Fruit fly (Drosophila melanogaster) whole organism, embryonic: ENCODE data around the gene CG42538.

Source experiments
- Adf1 ChIP-seq: fragments of 200-800 bp; sonication (Bioruptor generic); IDR thresholded peaks from 2 replicates; pipeline ENCODE4 v1.3.6; 2022; ENCODE audit warnings: missing biosample characterization, missing genetic modification characterization
- Asciz ChIP-seq: fragments of 200-800 bp; sonication (Bioruptor generic); optimal IDR thresholded peaks from 2 replicates; lab custom pipeline; 2017; ENCODE audit warnings: missing biosample characterization, mild to moderate bottlenecking, missing genetic modification characterization, missing genetic modification reagents
- Atf-2 ChIP-seq: fragments of 200-800 bp; sonication (Bioruptor generic); optimal IDR thresholded peaks from 2 replicates; lab custom pipeline; 2016; ENCODE audit warnings: missing biosample characterization, missing genetic modification characterization
- Bdp1 ChIP-seq: fragments of 200-800 bp; sonication (Bioruptor generic); optimal IDR thresholded peaks from 3 replicates; lab custom pipeline; 2016; ENCODE audit warnings: missing biosample characterization, missing genetic modification characterization
- Bgb ChIP-seq: fragments of 200-800 bp; sonication (Bioruptor generic); IDR thresholded peaks from 2 replicates; pipeline ENCODE4 v1.3.6; 2022; ENCODE audit warnings: missing biosample characterization, missing genetic modification characterization; ENCODE audit not compliant: partially characterized antibody
- CG10274 ChIP-seq: fragments of 200-800 bp; sonication (Bioruptor generic); optimal IDR thresholded peaks from 3 replicates; lab custom pipeline; 2017; ENCODE audit warnings: missing biosample characterization, mild to moderate bottlenecking, missing genetic modification characterization
- CG10321 ChIP-seq: fragments of 200-800 bp; sonication (Bioruptor generic); IDR thresholded peaks from 2 replicates; pipeline ENCODE4 v1.3.6; 2022; ENCODE audit warnings: missing biosample characterization, missing genetic modification characterization
- CG11456 ChIP-seq: fragments of 200-800 bp; sonication (Bioruptor generic); IDR thresholded peaks from 3 replicates; pipeline ENCODE4 v1.3.6; 2022; ENCODE audit warnings: missing biosample characterization, missing genetic modification characterization
- CG11696 ChIP-seq: fragments of 200-800 bp; sonication (Bioruptor generic); IDR thresholded peaks from 2 replicates; pipeline ENCODE4 v1.3.6; 2022; ENCODE audit warnings: missing biosample characterization, missing genetic modification characterization
- CG11723 ChIP-seq: fragments of 200-800 bp; sonication (Bioruptor generic); optimal IDR thresholded peaks from 2 replicates; lab custom pipeline; 2017; ENCODE audit warnings: missing biosample characterization, mild to moderate bottlenecking, missing genetic modification characterization
- CG13296 ChIP-seq: fragments of 200-800 bp; sonication (Bioruptor generic); optimal IDR thresholded peaks from 3 replicates; lab custom pipeline; 2018; ENCODE audit warnings: missing biosample characterization, mild to moderate bottlenecking, missing genetic modification characterization
- CG14710 ChIP-seq: fragments of 200-800 bp; sonication (Bioruptor generic); optimal IDR thresholded peaks from 3 replicates; lab custom pipeline; 2019; ENCODE audit warnings: missing biosample characterization, mild to moderate bottlenecking, missing genetic modification characterization, moderate library complexity
- CG14860 ChIP-seq: fragments of 200-800 bp; sonication (Bioruptor generic); IDR thresholded peaks from 3 replicates; pipeline ENCODE4 v1.3.6; 2022; ENCODE audit warnings: missing biosample characterization, missing genetic modification characterization; ENCODE audit not compliant: partially characterized antibody
- CG15269 ChIP-seq: fragments of 200-800 bp; sonication (Bioruptor generic); optimal IDR thresholded peaks from 2 replicates; lab custom pipeline; 2018; ENCODE audit warnings: missing biosample characterization, mild to moderate bottlenecking, missing genetic modification characterization, moderate library complexity
- CG16813 ChIP-seq: fragments of 200-800 bp; sonication (Bioruptor generic); IDR thresholded peaks from 3 replicates; pipeline ENCODE4 v1.3.6; 2022; ENCODE audit warnings: missing biosample characterization, missing genetic modification characterization; ENCODE audit not compliant: partially characterized antibody
- CG17361 ChIP-seq: fragments of 200-800 bp; sonication (Bioruptor generic); IDR thresholded peaks from 3 replicates; pipeline ENCODE4 v1.3.6; 2022; ENCODE audit warnings: missing biosample characterization, missing genetic modification characterization
- CG17568 ChIP-seq: fragments of 200-800 bp; sonication (Bioruptor generic); optimal IDR thresholded peaks from 2 replicates; lab custom pipeline; 2018; ENCODE audit warnings: missing biosample characterization, mild to moderate bottlenecking, missing genetic modification characterization, moderate library complexity
- CG33213 ChIP-seq: fragments of 200-800 bp; sonication (Bioruptor generic); optimal IDR thresholded peaks from 3 replicates; lab custom pipeline; 2016; ENCODE audit warnings: missing biosample characterization, missing genetic modification characterization
- CG3726 ChIP-seq: fragments of 200-800 bp; sonication (Bioruptor generic); IDR thresholded peaks from 3 replicates; pipeline ENCODE4, ENCODE4 v1.3.6; 2022; ENCODE audit warnings: missing biosample characterization, missing genetic modification characterization
- CG5245 ChIP-seq: fragments of 200-800 bp; sonication (Bioruptor generic); optimal IDR thresholded peaks from 3 replicates; lab custom pipeline; 2016; ENCODE audit warnings: missing biosample characterization, missing genetic modification characterization
- CG6254 ChIP-seq: fragments of 200-800 bp; sonication (Bioruptor generic); optimal IDR thresholded peaks from 3 replicates; lab custom pipeline; 2017; ENCODE audit warnings: mild to moderate bottlenecking, missing biosample characterization, missing genetic modification reagents, missing genetic modification characterization
- CG8089 ChIP-seq: fragments of 200-800 bp; sonication (Bioruptor generic); optimal IDR thresholded peaks from 3 replicates; lab custom pipeline; 2016; ENCODE audit warnings: missing biosample characterization, missing genetic modification characterization
- CG8765 ChIP-seq: fragments of 200-800 bp; sonication (Bioruptor generic); IDR thresholded peaks from 2 replicates; pipeline ENCODE4 v1.3.6; 2022; ENCODE audit warnings: missing biosample characterization, missing genetic modification characterization
- CG9797 ChIP-seq: fragments of 200-800 bp; sonication (Bioruptor generic); optimal IDR thresholded peaks from 3 replicates; lab custom pipeline; 2018; ENCODE audit warnings: missing biosample characterization, mild to moderate bottlenecking, missing genetic modification characterization
- CTCF ChIP-seq: fragments of 200-800 bp; sonication (Bioruptor generic); optimal IDR thresholded peaks from 2 replicates; lab custom pipeline; 2017; ENCODE audit warnings: missing biosample characterization, mild to moderate bottlenecking, missing genetic modification characterization, moderate library complexity
- CoRest ChIP-seq: fragments of 200-800 bp; sonication (Bioruptor generic); optimal IDR thresholded peaks from 3 replicates; lab custom pipeline; 2018; ENCODE audit warnings: missing biosample characterization, mild to moderate bottlenecking, missing genetic modification characterization, moderate library complexity
- D19B ChIP-seq: fragments of 200-800 bp; sonication (Bioruptor generic); optimal IDR thresholded peaks from 2 replicates; lab custom pipeline; 2017; ENCODE audit warnings: missing biosample characterization, mild to moderate bottlenecking, missing genetic modification characterization
- Doc2 ChIP-seq: fragments of 200-800 bp; sonication (Bioruptor generic); IDR thresholded peaks from 2 replicates; pipeline ENCODE4 v1.3.6; 2022; ENCODE audit warnings: missing biosample characterization, missing genetic modification characterization
- Drgx ChIP-seq: fragments of 200-800 bp; sonication (Bioruptor generic); IDR thresholded peaks from 2 replicates; pipeline ENCODE4 v1.3.6; 2022; ENCODE audit warnings: missing biosample characterization, missing genetic modification characterization
- HmgD ChIP-seq: fragments of 200-800 bp; sonication (Bioruptor generic); optimal IDR thresholded peaks from 3 replicates; lab custom pipeline; 2016; ENCODE audit warnings: missing biosample characterization, missing genetic modification characterization
- Lim3 ChIP-seq: fragments of 200-800 bp; sonication (Bioruptor generic); IDR thresholded peaks from 2 replicates; pipeline ENCODE4 v1.3.6; 2022; ENCODE audit warnings: missing biosample characterization, missing genetic modification characterization
- Rx ChIP-seq: fragments of 200-800 bp; sonication (Bioruptor generic); IDR thresholded peaks from 2 replicates; pipeline ENCODE4 v1.3.6; 2022; ENCODE audit warnings: missing biosample characterization, missing genetic modification characterization
- Side ChIP-seq: fragments of 200-800 bp; sonication (Bioruptor generic); optimal IDR thresholded peaks from 2 replicates; lab custom pipeline; 2016; ENCODE audit warnings: missing biosample characterization, missing genetic modification characterization
- ab ChIP-seq: fragments of 200-800 bp; sonication (Bioruptor generic); optimal IDR thresholded peaks from 2 replicates; lab custom pipeline; 2016; ENCODE audit warnings: missing biosample characterization, missing genetic modification characterization
- ash1 ChIP-seq: fragments of 200-800 bp; sonication (Bioruptor generic); optimal IDR thresholded peaks from 2 replicates; lab custom pipeline; 2018; ENCODE audit warnings: missing biosample characterization, mild to moderate bottlenecking, missing genetic modification characterization
- cas ChIP-seq: fragments of 200-800 bp; sonication (Bioruptor generic); IDR thresholded peaks from 2 replicates; pipeline ENCODE4 v1.3.6; 2022; ENCODE audit warnings: missing biosample characterization, missing genetic modification characterization
- caup ChIP-seq: fragments of 200-800 bp; sonication (Bioruptor generic); optimal IDR thresholded peaks from 3 replicates; lab custom pipeline; 2017; ENCODE audit warnings: missing biosample characterization, mild to moderate bottlenecking, missing genetic modification characterization, moderate library complexity; ENCODE audit not compliant: severe bottlenecking
- fd3F ChIP-seq: fragments of 200-800 bp; sonication (Bioruptor generic); optimal IDR thresholded peaks from 2 replicates; lab custom pipeline; 2018; ENCODE audit warnings: missing biosample characterization, mild to moderate bottlenecking, missing genetic modification characterization, moderate library complexity
- gsb-n ChIP-seq: fragments of 200-800 bp; sonication (Bioruptor generic); optimal IDR thresholded peaks from 3 replicates; lab custom pipeline; 2018; ENCODE audit warnings: missing biosample characterization, mild to moderate bottlenecking, missing genetic modification characterization
- hb ChIP-seq: fragments of 200-800 bp; sonication (Bioruptor generic); IDR thresholded peaks from 3 replicates; pipeline ENCODE4 v1.3.6; 2022; ENCODE audit warnings: missing biosample characterization, missing genetic modification characterization; ENCODE audit not compliant: partially characterized antibody
- her ChIP-seq: fragments of 200-800 bp; sonication (Bioruptor generic); optimal IDR thresholded peaks from 2 replicates; lab custom pipeline; 2016; ENCODE audit warnings: missing biosample characterization, missing genetic modification characterization
- luna ChIP-seq: fragments of 200-800 bp; sonication (Bioruptor generic); optimal IDR thresholded peaks from 2 replicates; lab custom pipeline; 2016; ENCODE audit warnings: missing biosample characterization, missing genetic modification characterization
- nmo ChIP-seq: fragments of 200-800 bp; sonication (Bioruptor generic); optimal IDR thresholded peaks from 2 replicates; lab custom pipeline; 2018; ENCODE audit warnings: missing biosample characterization, mild to moderate bottlenecking, missing genetic modification characterization, moderate library complexity
- prd ChIP-seq, 3 experiments: fragments of >200 bp in 2 of 3; fragments of 200-800 bp in 1 of 3; sonication (Bioruptor generic) in 1 of 3; optimal IDR thresholded peaks in 2 of 3; IDR thresholded peaks in 1 of 3; 2 replicates in 2 of 3; 3 replicates in 1 of 3; pipeline versions ENCODE4 v1.3.6 to Lab custom; 2017 to 2022; ENCODE audit warnings: missing biosample characterization in 1 of 3, missing genetic modification characterization in 1 of 3
- sd ChIP-seq: fragments of 200-800 bp; sonication (Bioruptor generic); optimal IDR thresholded peaks from 3 replicates; lab custom pipeline; 2018; ENCODE audit warnings: missing biosample characterization, mild to moderate bottlenecking, missing genetic modification characterization, moderate library complexity
- slou ChIP-seq: fragments of 200-800 bp; sonication (Bioruptor generic); optimal IDR thresholded peaks from 3 replicates; lab custom pipeline; 2016; ENCODE audit warnings: missing biosample characterization, missing genetic modification characterization
- stc ChIP-seq: fragments of 200-800 bp; sonication (Bioruptor generic); IDR thresholded peaks from 2 replicates; pipeline ENCODE4 v1.3.6; 2022; ENCODE audit warnings: missing biosample characterization, missing genetic modification characterization
- tna ChIP-seq: fragments of 200-800 bp; sonication (Bioruptor generic); IDR thresholded peaks from 2 replicates; pipeline ENCODE4 v1.3.6; 2022; ENCODE audit warnings: missing biosample characterization, missing genetic modification characterization; ENCODE audit not compliant: partially characterized antibody
- ttk ChIP-seq: fragments of 200-800 bp; sonication (Bioruptor generic); IDR thresholded peaks from 2 replicates; pipeline ENCODE4 v2.1.2; 2022; ENCODE audit warnings: missing biosample characterization, missing genetic modification characterization
- usp ChIP-seq: fragments of >200 bp; optimal IDR thresholded peaks from 2 replicates; lab custom pipeline; 2017; ENCODE audit warnings: missing biosample characterization, missing genetic modification characterization

The CG42538 gene

dm6 chr3L:16046387-16047066, 12.2 kb downstream of the CG42538 start (continued):
- no peak for TF ChIP-seq hb (GFP tag; lab: Robert Waterston, UW)
- no peak for TF ChIP-seq fd3F
- TF ChIP-seq Bgb (GFP tag; lab: Robert Waterston, UW), result 0 out of 2 replicates have a peak, but pooled peaks have one; percentile 27
- TF ChIP-seq Bdp1 (GFP tag; lab: Kevin White, UChicago), result no peak
- peak; percentile 56 for TF ChIP-seq CG17568 (GFP tag; lab: Kevin White, UChicago)
- no peak for TF ChIP-seq CG8765 (GFP tag; lab: Robert Waterston, UW)
- TF ChIP-seq CG9797 (GFP tag; lab: Kevin White, UChicago), result peak; percentile 19
- no peak for TF ChIP-seq HmgD
- no peak for TF ChIP-seq CG16813
- no peak for TF ChIP-seq slou
- peak; percentile 89 for TF ChIP-seq sd (tag; lab: Kevin White, UChicago)
- TF ChIP-seq CG5245, result no peak
- TF ChIP-seq Side (GFP tag; lab: Kevin White, UChicago), result no peak
- TF ChIP-seq prd (optimal IDR thresholded peaks at IDR 0.05; lab: Kevin White, UChicago), result no peak
- no peak for TF ChIP-seq prd (GFP tag; IDR thresholded peaks at IDR 0.05; lab: Robert Waterston, UW)
- no peak for TF ChIP-seq stc (GFP tag; lab: Robert Waterston, UW)
- peak; percentile 23 for TF ChIP-seq CG13296 (GFP tag; lab: Kevin White, UChicago)
- TF ChIP-seq CG10274, result no peak
- 0 out of 2 replicates have a peak, but pooled peaks have one; percentile 45 for TF ChIP-seq cas (GFP tag; lab: Robert Waterston, UW)
- no peak for TF ChIP-seq CG11696 (GFP tag; lab: Robert Waterston, UW)
- no peak for TF ChIP-seq Lim3 (GFP tag; lab: Robert Waterston, UW)
- peak; percentile 46; the same call in 1 of the 3 replicates for TF ChIP-seq CG11456 (GFP tag; lab: Robert Waterston, UW)
- no peak for TF ChIP-seq her
- no peak for TF ChIP-seq Doc2 (GFP tag; lab: Robert Waterston, UW)
- no peak for TF ChIP-seq CG14710 (tag; lab: Kevin White, UChicago)
- no peak for TF ChIP-seq CG14860 (GFP tag; lab: Robert Waterston, UW)
- TF ChIP-seq ttk (GFP tag; lab: Robert Waterston, UW), result 0 out of 2 replicates have a peak, but pooled peaks have one; percentile 6
- TF ChIP-seq usp (GFP tag; lab: Kevin White, UChicago), result no peak
- TF ChIP-seq CG15269 (tag; lab: Kevin White, UChicago), result peak; percentile 7
- no peak for TF ChIP-seq CG3726 (GFP tag; lab: Robert Waterston, UW)
- no peak for TF ChIP-seq CG11723 (GFP tag; lab: Kevin White, UChicago)
- no peak for TF ChIP-seq Atf-2 (GFP tag; lab: Kevin White, UChicago)
- TF ChIP-seq ab, result no peak
- no peak for TF ChIP-seq CTCF (GFP tag; lab: Kevin White, UChicago)
- TF ChIP-seq CG10321 (GFP tag; lab: Robert Waterston, UW), result 0 out of 2 replicates have a peak, but pooled peaks have one; percentile 10
- TF ChIP-seq caup (GFP tag; lab: Kevin White, UChicago), result peak; percentile 65
- TF ChIP-seq Asciz, result peak; percentile 11
- no peak for TF ChIP-seq CG6254 (GFP tag; lab: Kevin White, UChicago)
- no peak for TF ChIP-seq CG33213 (GFP tag; lab: Kevin White, UChicago)
- no peak for TF ChIP-seq CoRest (tag; lab: Kevin White, UChicago)
- no peak for TF ChIP-seq CG8089 (GFP tag; lab: Kevin White, UChicago)
- TF ChIP-seq ash1 (GFP tag; lab: Kevin White, UChicago), result peak; percentile 15
- peak; percentile 62 for TF ChIP-seq Drgx
- peak; percentile 47 for TF ChIP-seq gsb-n (tag; lab: Kevin White, UChicago)
- no peak for TF ChIP-seq luna (GFP tag; lab: Kevin White, UChicago)
- TF ChIP-seq Adf1 (GFP tag; lab: Robert Waterston, UW), result no peak
- TF ChIP-seq D19B (GFP tag; lab: Kevin White, UChicago), result no peak
- no peak for TF ChIP-seq tna (GFP tag; lab: Robert Waterston, UW)
- peak; percentile 0; the same call in 1 of the 3 replicates for TF ChIP-seq CG17361
- no peak for TF ChIP-seq Rx
- peak; percentile 4 for TF ChIP-seq nmo
